Fruit fly (Drosophila melanogaster): ENCODE results near the gene Coq3.

Coq3 gene

dm6 chr2L:21163311-21163842, 5.0 kb upstream of the Coq3 start, which contains the start of gene Noc2 (continued):
- TF ChIP-seq Chrac-16 (GFP tag; optimal IDR thresholded peaks at IDR 0.05) (peak; percentile 34), chif (GFP tag; optimal IDR thresholded peaks at IDR 0.05) (peak in 1 of 2 experiments; percentile 17), CG17802 (tag; optimal IDR thresholded peaks at IDR 0.05) (peak; percentile 27), ara (GFP tag; IDR thresholded peaks at IDR 0.05) (no peak), CG4854 (GFP tag; optimal IDR thresholded peaks at IDR 0.05) (no peak), CG9437 (GFP tag; optimal IDR thresholded peaks at IDR 0.05) (peak; percentile 14), klu (GFP tag; IDR thresholded peaks at IDR 0.05) (0 out of 2 replicates have a peak, but pooled peaks have one; percentile 27), p53 (GFP tag; optimal IDR thresholded peaks at IDR 0.05) (no peak), fd64A (GFP tag; optimal IDR thresholded peaks at IDR 0.05) (no peak), CG15514 (GFP tag; optimal IDR thresholded peaks at IDR 0.05) (peak; percentile 37), az2 (GFP tag; optimal IDR thresholded peaks at IDR 0.05) (peak; percentile 54), zfh1 (GFP tag; IDR thresholded peaks at IDR 0.05) (peak; percentile 65; the same call in 2 of the 3 replicates), CG6854 (GFP tag; optimal IDR thresholded peaks at IDR 0.05) (no peak), CG9932 (GFP tag; IDR thresholded peaks at IDR 0.05) (peak; percentile 70), CG17361 (GFP tag; IDR thresholded peaks at IDR 0.05) (peak; percentile 74), lab (GFP tag; optimal IDR thresholded peaks at IDR 0.05) (peak; percentile 66), CG8765 (GFP tag; IDR thresholded peaks at IDR 0.05) (0 out of 2 replicates have a peak, but pooled peaks have one; percentile 11), pita (GFP tag; optimal IDR thresholded peaks at IDR 0.05) (no peak), CG11093 (GFP tag; IDR thresholded peaks at IDR 0.05) (peak; percentile 62; the same call in 1 of the 3 replicates), CG11398 (GFP tag; optimal IDR thresholded peaks at IDR 0.05) (no peak), Taf1 (GFP tag; IDR thresholded peaks at IDR 0.05) (peak; percentile 14; the same call in 1 of the 2 replicates), CG7357 (GFP tag; IDR thresholded peaks at IDR 0.05) (no peak), CG3281 (GFP tag; optimal IDR thresholded peaks at IDR 0.05) (peak; percentile 58), bcd (GFP tag; optimal IDR thresholded peaks at IDR 0.05) (peak; percentile 37), CG17612 (GFP tag; IDR thresholded peaks at IDR 0.05) (no peak), CG17359 (tag; optimal IDR thresholded peaks at IDR 0.05) (peak; percentile 7), tna (GFP tag; IDR thresholded peaks at IDR 0.05; ENCODE audit: partially characterized antibody) (no peak), caup (GFP tag; optimal IDR thresholded peaks at IDR 0.05; ENCODE audit: severe bottlenecking) (no peak), CG3726 (GFP tag; IDR thresholded peaks at IDR 0.05) (no peak), Eip74EF (GFP tag; optimal IDR thresholded peaks at IDR 0.05) (no peak), kni (GFP tag; optimal IDR thresholded peaks at IDR 0.05) (no peak), Ptx1 (GFP tag; IDR thresholded peaks at IDR 0.05) (peak; percentile 61), chm (GFP tag; IDR thresholded peaks at IDR 0.05) (no peak), repo (GFP tag; optimal IDR thresholded peaks at IDR 0.05) (no peak), CG13296 (GFP tag; optimal IDR thresholded peaks at IDR 0.05) (peak; percentile 21), CG16863 (GFP tag; optimal IDR thresholded peaks at IDR 0.05) (no peak), tio (GFP tag; optimal IDR thresholded peaks at IDR 0.05) (no peak), Abd-B (GFP tag; optimal IDR thresholded peaks at IDR 0.05) (peak; percentile 54), D19A (tag; optimal IDR thresholded peaks at IDR 0.05) (peak; percentile 5), CG7928 (GFP tag; optimal IDR thresholded peaks at IDR 0.05) (no peak), onecut (GFP tag; IDR thresholded peaks at IDR 0.05) (no peak), lbe (GFP tag; optimal IDR thresholded peaks at IDR 0.05) (no peak), odd (GFP tag; optimal IDR thresholded peaks at IDR 0.05) (no peak), CG34422 (GFP tag; IDR thresholded peaks at IDR 0.05) (peak; percentile 60; the same call in 2 of the 3 replicates), Mes4 (GFP tag; optimal IDR thresholded peaks at IDR 0.05) (no peak), CG10147 (GFP tag; optimal IDR thresholded peaks at IDR 0.05) (no peak), sim (GFP tag; IDR thresholded peaks at IDR 0.05) (no peak), fu2 (GFP tag; optimal IDR thresholded peaks at IDR 0.05) (no peak), gcm (GFP tag; optimal IDR thresholded peaks at IDR 0.05) (no peak), crc (GFP tag; optimal IDR thresholded peaks at IDR 0.05) (no peak)

All from whole organism, embryonic.